Worm (Caenorhabditis elegans): ENCODE data around the gene K02D10.1.

The K02D10.1 gene

DNA sequence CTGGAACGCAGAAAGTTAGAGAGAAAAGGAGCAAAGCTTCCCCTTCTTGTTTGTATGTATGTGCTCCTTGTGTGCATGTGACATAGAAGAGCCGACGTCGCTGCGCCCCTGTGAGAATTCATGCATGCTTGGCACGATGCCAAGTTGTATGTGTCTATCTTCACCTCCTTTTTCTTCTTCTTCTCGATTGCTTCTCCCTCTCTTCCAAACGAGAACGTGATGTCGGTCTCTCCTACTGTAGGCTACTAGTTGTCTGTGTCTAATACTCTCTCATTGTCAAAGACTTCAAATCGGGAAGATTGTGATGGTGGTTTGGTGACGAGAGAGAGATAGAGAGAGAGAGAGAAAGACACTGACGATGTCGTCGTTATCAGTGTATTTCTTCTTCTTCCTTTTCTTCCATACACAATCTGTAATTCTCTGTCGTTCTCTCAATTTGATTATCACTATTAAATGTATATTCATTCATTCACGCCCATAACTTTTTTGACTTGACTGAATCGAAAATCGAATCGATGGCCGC lies 27.9 kb downstream of the K02D10.1 start (continued):
- no peak for TF ChIP-seq nhr-11 (tag; optimal IDR thresholded peaks at IDR 0.05)
- no peak for TF ChIP-seq ama-1 (optimal IDR thresholded peaks at IDR 0.05)
- no peak for TF ChIP-seq unc-3 (GFP tag; conservative IDR thresholded peaks at IDR 0.05)
- no peak for TF ChIP-seq unc-3 (tag; optimal IDR thresholded peaks at IDR 0.05)
- no peak for TF ChIP-seq tbx-7 (tag; optimal IDR thresholded peaks at IDR 0.05)
- TF ChIP-seq fkh-10 (GFP tag; optimal IDR thresholded peaks at IDR 0.05): no peak
- no peak for TF ChIP-seq ceh-34 (tag; optimal IDR thresholded peaks at IDR 0.05)
- no peak for TF ChIP-seq sox-2 (GFP tag; IDR thresholded peaks at IDR 0.05)
- no peak for TF ChIP-seq hlh-8 (tag; optimal IDR thresholded peaks at IDR 0.05)
- TF ChIP-seq elt-2 (tag; optimal IDR thresholded peaks at IDR 0.05): peak; percentile 65
- no peak for TF ChIP-seq F13H6.1 (tag; optimal IDR thresholded peaks at IDR 0.05)
- TF ChIP-seq ets-4 (tag; optimal IDR thresholded peaks at IDR 0.05): no peak
- TF ChIP-seq C38D4.7 (GFP tag; optimal IDR thresholded peaks at IDR 0.05): no peak
- TF ChIP-seq ahr-1 (tag; optimal IDR thresholded peaks at IDR 0.05): no peak
- no peak for TF ChIP-seq ceh-14 (tag; optimal IDR thresholded peaks at IDR 0.05)
- TF ChIP-seq C08G9.2 (tag; optimal IDR thresholded peaks at IDR 0.05): no peak

DNA sequence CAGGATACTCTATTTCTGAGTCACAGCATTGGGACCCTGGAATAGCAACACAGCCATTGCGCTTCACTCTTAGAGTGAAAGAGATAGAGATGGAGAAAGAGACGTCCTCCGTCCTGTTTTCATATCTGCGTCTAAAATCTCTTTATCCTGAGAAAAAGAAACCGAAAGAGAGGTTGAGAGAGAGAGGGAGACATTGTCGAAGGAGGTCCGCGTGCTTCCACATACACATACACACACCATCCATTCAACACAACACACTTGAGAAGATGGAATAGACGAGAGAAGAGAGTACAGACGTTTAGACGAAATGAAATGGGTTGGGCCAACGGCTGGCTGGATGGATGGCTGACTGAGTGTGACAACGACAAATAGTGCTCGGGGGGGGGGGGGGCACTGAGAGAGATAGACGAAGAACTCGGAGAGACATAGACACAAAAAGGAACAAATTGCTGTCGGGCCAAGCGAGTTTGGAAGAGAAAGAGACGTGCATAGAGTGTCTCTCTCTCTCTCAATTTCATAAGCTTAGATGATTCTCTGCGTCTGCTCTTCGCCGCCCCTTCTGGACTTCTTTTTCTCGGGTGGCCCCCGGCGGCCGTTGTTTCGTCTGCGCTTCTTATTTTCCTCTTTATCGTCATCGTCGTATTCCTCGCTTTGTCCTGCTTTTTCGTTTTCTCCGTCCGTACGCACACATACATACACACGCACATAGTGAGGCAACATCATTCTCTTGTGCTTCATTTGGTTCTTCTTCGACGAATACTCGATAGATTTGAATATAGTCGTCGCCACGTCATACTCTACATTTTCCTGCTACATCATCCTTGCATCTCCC lies 30.8 kb downstream of the K02D10.1 start, which contains the start of gene F54F2.6:
F54F2.6 (minus strand) TSS at position 738 of the 832 bp plus-strand sequence.
- peak; percentile 60 for TF ChIP-seq hlh-8 (tag; optimal IDR thresholded peaks at IDR 0.05)
- TF ChIP-seq ceh-30 (tag; optimal IDR thresholded peaks at IDR 0.05): peak; percentile 3
- peak; percentile 60 for TF ChIP-seq rnt-1 (tag; optimal IDR thresholded peaks at IDR 0.05)
- peak; percentile 86 for TF ChIP-seq unc-42 (tag; optimal IDR thresholded peaks at IDR 0.05)
- TF ChIP-seq syd-9 (tag; optimal IDR thresholded peaks at IDR 0.05): peak; percentile 69
- peak; percentile 64 for TF ChIP-seq ama-1 (optimal IDR thresholded peaks at IDR 0.05)
- TF ChIP-seq pax-1 (tag; optimal IDR thresholded peaks at IDR 0.05): no peak
- peak; percentile 91 for TF ChIP-seq ceh-31 (tag; optimal IDR thresholded peaks at IDR 0.05)
- peak; percentile 44 for TF ChIP-seq elt-2 (tag; optimal IDR thresholded peaks at IDR 0.05)
- TF ChIP-seq lim-6 (tag; optimal IDR thresholded peaks at IDR 0.05): no peak
- peak; percentile 80 for TF ChIP-seq tbx-2 (tag; optimal IDR thresholded peaks at IDR 0.05)
- TF ChIP-seq sdc-2 (tag; optimal IDR thresholded peaks at IDR 0.05): peak; percentile 58
- TF ChIP-seq sox-2 (GFP tag; IDR thresholded peaks at IDR 0.05): peak; percentile 56
- TF ChIP-seq ceh-14 (tag; optimal IDR thresholded peaks at IDR 0.05): peak; percentile 84
- TF ChIP-seq F13H6.1 (tag; optimal IDR thresholded peaks at IDR 0.05): peak; percentile 45
- TF ChIP-seq ahr-1 (tag; optimal IDR thresholded peaks at IDR 0.05): no peak
- peak; percentile 96 for TF ChIP-seq nfya-1 (tag; optimal IDR thresholded peaks at IDR 0.05)
- peak; percentile 14 for TF ChIP-seq zip-5 (tag; optimal IDR thresholded peaks at IDR 0.05)
- TF ChIP-seq ceh-48 (tag; optimal IDR thresholded peaks at IDR 0.05): peak; percentile 0
- TF ChIP-seq pqm-1 (tag; optimal IDR thresholded peaks at IDR 0.05): peak; percentile 53
- TF ChIP-seq unc-3 (GFP tag; conservative IDR thresholded peaks at IDR 0.05): 0 out of 2 replicates have a peak, but pooled peaks have one; percentile 24
- TF ChIP-seq unc-3 (tag; optimal IDR thresholded peaks at IDR 0.05): peak; percentile 42
- TF ChIP-seq mec-3 (tag; optimal IDR thresholded peaks at IDR 0.05; ENCODE audit: borderline replicate concordance): peak; percentile 27
- no peak for TF ChIP-seq gmeb-2 (tag; optimal IDR thresholded peaks at IDR 0.05)
- TF ChIP-seq ets-4 (tag; optimal IDR thresholded peaks at IDR 0.05): no peak
- peak; percentile 50 for TF ChIP-seq fax-1 (tag; optimal IDR thresholded peaks at IDR 0.05)
- peak; percentile 77 for TF ChIP-seq ceh-19 (GFP tag; optimal IDR thresholded peaks at IDR 0.05)
- peak; percentile 57 for TF ChIP-seq ceh-2 (tag; optimal IDR thresholded peaks at IDR 0.05)
- TF ChIP-seq hlh-30 (tag; optimal IDR thresholded peaks at IDR 0.05; ENCODE audit: insufficient read depth): peak; percentile 88
- TF ChIP-seq elt-4 (tag; optimal IDR thresholded peaks at IDR 0.05): no peak
- peak; percentile 81 for TF ChIP-seq ref-2 (tag; optimal IDR thresholded peaks at IDR 0.05)
- TF ChIP-seq pha-2 (tag; optimal IDR thresholded peaks at IDR 0.05): peak; percentile 76
- TF ChIP-seq unc-86 (tag; optimal IDR thresholded peaks at IDR 0.05): peak; percentile 57
- TF ChIP-seq lin-11 (tag; optimal IDR thresholded peaks at IDR 0.05): no peak
- TF ChIP-seq ceh-34 (tag; optimal IDR thresholded peaks at IDR 0.05): peak; percentile 88
- TF ChIP-seq hlh-6 (tag; optimal IDR thresholded peaks at IDR 0.05): no peak
- TF ChIP-seq unc-55 (GFP tag; optimal IDR thresholded peaks at IDR 0.05): peak; percentile 91
- peak; percentile 47 for TF ChIP-seq K09A11.1 (tag; optimal IDR thresholded peaks at IDR 0.05; ENCODE audit: insufficient read depth)
- peak; percentile 96 for TF ChIP-seq ceh-18 (tag; optimal IDR thresholded peaks at IDR 0.05)
- no peak for TF ChIP-seq C08G9.2 (tag; optimal IDR thresholded peaks at IDR 0.05)
- peak; percentile 69 for TF ChIP-seq ceh-22 (tag; optimal IDR thresholded peaks at IDR 0.05)
- peak; percentile 41 for TF ChIP-seq ztf-16 (tag; optimal IDR thresholded peaks at IDR 0.05)
- peak; percentile 78 for TF ChIP-seq pros-1 (tag; optimal IDR thresholded peaks at IDR 0.05)
